Fruit fly (Drosophila melanogaster): Measurements from ENCODE around the gene CG13733.

The CG13733 gene

DNA sequence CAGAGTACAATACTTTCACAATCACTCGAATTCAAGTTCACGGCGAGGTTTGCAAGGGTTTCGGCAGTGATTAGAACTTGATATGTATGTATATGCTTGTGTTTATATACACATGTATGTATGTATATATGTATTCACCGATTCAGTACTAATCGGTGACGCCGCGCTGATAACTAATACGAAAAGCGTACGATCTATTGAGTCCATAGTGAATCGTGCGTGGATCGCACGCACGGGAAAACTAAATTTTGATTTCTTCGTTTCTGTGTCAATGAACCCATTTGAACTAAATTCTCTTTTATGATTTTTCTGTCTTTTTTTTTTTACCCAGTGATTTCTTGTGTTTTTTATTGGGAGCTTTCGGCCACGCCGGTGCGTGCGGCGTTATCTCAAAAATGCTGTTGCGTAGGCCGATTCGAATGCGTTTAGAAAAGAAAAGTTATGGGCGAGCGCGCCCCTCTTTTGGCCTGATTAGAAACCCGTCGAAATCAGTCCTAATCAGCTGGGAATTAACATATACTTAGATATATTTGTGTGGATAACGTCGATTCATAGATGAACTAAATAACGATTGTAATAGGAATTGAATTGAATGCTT, 15.2 kb upstream of the CG13733 start (continued):
- no peak for TF ChIP-seq yki (optimal IDR thresholded peaks at IDR 0.05)
- TF ChIP-seq cas (GFP tag; IDR thresholded peaks at IDR 0.05) = no peak
- TF ChIP-seq CG10979 (tag; optimal IDR thresholded peaks at IDR 0.05) = no peak
- TF ChIP-seq row (GFP tag; IDR thresholded peaks at IDR 0.05) = 0 out of 3 replicates have a peak, but pooled peaks have one; percentile 10
- TF ChIP-seq Blimp-1 (GFP tag; optimal IDR thresholded peaks at IDR 0.05) = peak; percentile 97
- TF ChIP-seq TFAM (GFP tag; optimal IDR thresholded peaks at IDR 0.05) = no peak
- TF ChIP-seq H15 (GFP tag; IDR thresholded peaks at IDR 0.05) = no peak
- no peak for TF ChIP-seq emc (GFP tag; optimal IDR thresholded peaks at IDR 0.05)
- TF ChIP-seq chinmo (GFP tag; IDR thresholded peaks at IDR 0.05; ENCODE audit: partially characterized antibody) = peak; percentile 68; the same call in 1 of the 4 replicates
- no peak for TF ChIP-seq CG15269 (tag; optimal IDR thresholded peaks at IDR 0.05)
- TF ChIP-seq caup (GFP tag; optimal IDR thresholded peaks at IDR 0.05; ENCODE audit: severe bottlenecking) = no peak
- TF ChIP-seq tap (tag; optimal IDR thresholded peaks at IDR 0.05) = no peak
- no peak for TF ChIP-seq CG13624 (GFP tag; optimal IDR thresholded peaks at IDR 0.05)
- no peak for TF ChIP-seq CG6689 (GFP tag; IDR thresholded peaks at IDR 0.05)
- no peak for TF ChIP-seq CG33213 (GFP tag; optimal IDR thresholded peaks at IDR 0.05)
- peak; percentile 46 for TF ChIP-seq exex (tag; optimal IDR thresholded peaks at IDR 0.05)
- peak; percentile 92 for TF ChIP-seq sd (tag; optimal IDR thresholded peaks at IDR 0.05)
- TF ChIP-seq CrebB (tag; optimal IDR thresholded peaks at IDR 0.05) = no peak
- no peak for TF ChIP-seq NC2α (GFP tag; optimal IDR thresholded peaks at IDR 0.05)
- TF ChIP-seq knrl (GFP tag; IDR thresholded peaks at IDR 0.05; ENCODE audit: partially characterized antibody) = no peak
- TF ChIP-seq CG4282 (GFP tag; optimal IDR thresholded peaks at IDR 0.05) = no peak
- 0 out of 2 replicates have a peak, but pooled peaks have one; percentile 32 for TF ChIP-seq ara (GFP tag; IDR thresholded peaks at IDR 0.05)
- TF ChIP-seq CG3838 (GFP tag; optimal IDR thresholded peaks at IDR 0.05) = no peak
- TF ChIP-seq B-H2 (GFP tag; optimal IDR thresholded peaks at IDR 0.05) = no peak
- TF ChIP-seq CG11093 (GFP tag; IDR thresholded peaks at IDR 0.05) = no peak
- peak; percentile 75; the same call in 1 of the 3 replicates for TF ChIP-seq CG2199 (GFP tag; IDR thresholded peaks at IDR 0.05)
- no peak for TF ChIP-seq CG13424 (tag; optimal IDR thresholded peaks at IDR 0.05)
- TF ChIP-seq Ravus (GFP tag; IDR thresholded peaks at IDR 0.05) = no peak
- 0 out of 2 replicates have a peak, but pooled peaks have one; percentile 32 for TF ChIP-seq GATAe (GFP tag; conservative IDR thresholded peaks at IDR 0.05)
- TF ChIP-seq lola (GFP tag; optimal IDR thresholded peaks at IDR 0.05) = no peak
- no peak for TF ChIP-seq run (tag; optimal IDR thresholded peaks at IDR 0.05)
- TF ChIP-seq Ssrp (tag; optimal IDR thresholded peaks at IDR 0.05) = no peak
- TF ChIP-seq CG3847 (GFP tag; IDR thresholded peaks at IDR 0.05) = no peak
- TF ChIP-seq CG3281 (GFP tag; optimal IDR thresholded peaks at IDR 0.05) = no peak
- TF ChIP-seq sens-2 (GFP tag; IDR thresholded peaks at IDR 0.05) = no peak
- TF ChIP-seq CG15479 (GFP tag; optimal IDR thresholded peaks at IDR 0.05) = no peak
- peak; percentile 38 for TF ChIP-seq Deaf1 (tag; optimal IDR thresholded peaks at IDR 0.05)
- TF ChIP-seq sqz (GFP tag; optimal IDR thresholded peaks at IDR 0.05) = peak; percentile 89
- peak; percentile 19 for TF ChIP-seq oc (tag; optimal IDR thresholded peaks at IDR 0.05)
- peak in 1 of 2 experiments; percentile 7 for TF ChIP-seq Hr78 (GFP tag; optimal IDR thresholded peaks at IDR 0.05)
- TF ChIP-seq nerfin-1 (tag; optimal IDR thresholded peaks at IDR 0.05) = no peak
- TF ChIP-seq D19B (GFP tag; optimal IDR thresholded peaks at IDR 0.05) = no peak
- no peak for TF ChIP-seq CG9932 (GFP tag; IDR thresholded peaks at IDR 0.05)
- peak; percentile 61 for TF ChIP-seq Awh (GFP tag; IDR thresholded peaks at IDR 0.05)
- TF ChIP-seq CG1024 (GFP tag; IDR thresholded peaks at IDR 0.05) = no peak
- TF ChIP-seq Hr51 (GFP tag; optimal IDR thresholded peaks at IDR 0.05) = no peak
- TF ChIP-seq Pdp1 (GFP tag; optimal IDR thresholded peaks at IDR 0.05) = peak in 1 of 2 experiments; percentile 50
- TF ChIP-seq abd-A (tag; optimal IDR thresholded peaks at IDR 0.05) = peak; percentile 73
- TF ChIP-seq ftz-f1 (GFP tag; optimal IDR thresholded peaks at IDR 0.05) = no peak
